Worm (Caenorhabditis elegans) whole organism, young adult: Measurements from ENCODE around the gene Y105C5B.8.
A peak's percentile ranks its signal among the peaks of the same experiment; 100 is the strongest.

ENCODE experiments used
- B0019.2 ChIP-seq: fragments of 200-800 bp; sonication (Bioruptor generic); conservative IDR thresholded peaks from 2 replicates; pipeline ENCODE4 v1.3.6; 2022; ENCODE audit warnings: missing genetic modification reagents, missing genetic modification characterization, missing compliant biosample characterization
- D2030.7 ChIP-seq: fragments of 200-800 bp; sonication (Bioruptor generic); IDR thresholded peaks from 2 replicates; pipeline ENCODE4 v1.3.6; 2022; ENCODE audit warnings: missing genetic modification reagents, missing genetic modification characterization, missing compliant biosample characterization
- F37B4.10 ChIP-seq: fragments of 200-800 bp; sonication (Bioruptor generic); IDR thresholded peaks from 2 replicates; pipeline ENCODE4 v1.3.6; 2022; ENCODE audit warnings: missing genetic modification characterization, missing compliant biosample characterization
- Y53F4B.3 ChIP-seq: fragments of 200-800 bp; sonication (Bioruptor generic); IDR thresholded peaks from 2 replicates; pipeline ENCODE4 v1.3.6; 2022; ENCODE audit warnings: missing genetic modification reagents, missing genetic modification characterization, missing compliant biosample characterization
- Y67H2A.10 ChIP-seq: fragments of 200-800 bp; sonication (Bioruptor generic); conservative IDR thresholded peaks from 2 replicates; pipeline ENCODE4 v1.3.6; 2022; ENCODE audit warnings: missing genetic modification reagents, missing genetic modification characterization, missing compliant biosample characterization
- aptf-2 ChIP-seq: fragments of 200-800 bp; sonication (Bioruptor generic); conservative IDR thresholded peaks from 2 replicates; pipeline ENCODE4 v1.3.6; 2022; ENCODE audit warnings: missing genetic modification reagents, missing genetic modification characterization, missing compliant biosample characterization
- aptf-3 ChIP-seq: fragments of 200-800 bp; sonication (Bioruptor generic); IDR thresholded peaks from 2 replicates; pipeline ENCODE4 v1.3.6; 2022; ENCODE audit warnings: missing genetic modification characterization, missing compliant biosample characterization
- atf-7 ChIP-seq: sonication (generic microtip); optimal IDR thresholded peaks from 2 replicates; lab custom pipeline; 2017; ENCODE audit warnings: mild to moderate bottlenecking, missing genetic modification characterization, missing compliant biosample characterization
- attf-6 ChIP-seq: fragments of 200-800 bp; sonication (Bioruptor generic); IDR thresholded peaks from 2 replicates; pipeline ENCODE4 v1.3.6; 2022; ENCODE audit warnings: missing genetic modification reagents, missing genetic modification characterization, missing compliant biosample characterization
- bed-1 ChIP-seq: fragments of 200-800 bp; sonication (Bioruptor generic); IDR thresholded peaks from 2 replicates; pipeline ENCODE4 v1.3.6; 2022; ENCODE audit warnings: missing genetic modification reagents, missing genetic modification characterization, missing compliant biosample characterization
- bed-2 ChIP-seq: fragments of 200-800 bp; sonication (Bioruptor generic); IDR thresholded peaks from 2 replicates; pipeline ENCODE4 v1.3.6; 2022; ENCODE audit warnings: missing genetic modification reagents, missing genetic modification characterization, missing compliant biosample characterization
- cebp-1 ChIP-seq, 2 experiments: fragments of 200-800 bp in 1 of 2; sonication (Bioruptor generic) in 1 of 2; sonication (generic microtip) in 1 of 2; IDR thresholded peaks in 1 of 2; optimal IDR thresholded peaks in 1 of 2; 2 replicates each; pipeline versions ENCODE4 v1.3.6 to Lab custom; 2017 to 2022; ENCODE audit warnings: missing compliant biosample characterization in 2 of 2, missing genetic modification characterization in 2 of 2, mild to moderate bottlenecking in 1 of 2, missing genetic modification reagents in 1 of 2, moderate library complexity in 1 of 2
- cebp-2 ChIP-seq: fragments of 200-800 bp; sonication (Bioruptor generic); IDR thresholded peaks from 2 replicates; pipeline ENCODE4 v1.3.6; 2022; ENCODE audit warnings: missing genetic modification characterization, missing compliant biosample characterization
- ceh-100 ChIP-seq: fragments of 200-800 bp; sonication (Bioruptor generic); IDR thresholded peaks from 2 replicates; pipeline ENCODE4 v1.3.6; 2022; ENCODE audit warnings: missing genetic modification reagents, missing genetic modification characterization, missing compliant biosample characterization
- ceh-40 ChIP-seq: fragments of 200-800 bp; sonication (Bioruptor generic); IDR thresholded peaks from 2 replicates; pipeline ENCODE4 v1.3.6; 2022; ENCODE audit warnings: missing genetic modification characterization, missing compliant biosample characterization
- ceh-58 ChIP-seq: fragments of 200-800 bp; sonication (Bioruptor generic); IDR thresholded peaks from 2 replicates; pipeline ENCODE4 v1.3.6; 2022; ENCODE audit warnings: missing genetic modification characterization, missing compliant biosample characterization
- ceh-91 ChIP-seq: fragments of 200-800 bp; sonication (Bioruptor generic); IDR thresholded peaks from 2 replicates; pipeline ENCODE4 v1.3.6; 2022; ENCODE audit warnings: missing genetic modification reagents, missing genetic modification characterization, missing compliant biosample characterization
- dox-1 ChIP-seq: fragments of 200-800 bp; sonication (Bioruptor generic); IDR thresholded peaks from 2 replicates; pipeline ENCODE4 v1.3.6; 2022; ENCODE audit warnings: missing genetic modification reagents, missing genetic modification characterization, missing compliant biosample characterization
- egl-18 ChIP-seq: fragments of 200-800 bp; sonication (Bioruptor generic); IDR thresholded peaks from 2 replicates; pipeline ENCODE4 v1.3.6; 2022; ENCODE audit warnings: missing genetic modification reagents, missing genetic modification characterization, missing compliant biosample characterization
- egl-44 ChIP-seq: fragments of 200-800 bp; sonication (Bioruptor generic); IDR thresholded peaks from 2 replicates; pipeline ENCODE4 v1.3.6; 2022; ENCODE audit warnings: missing genetic modification reagents, missing genetic modification characterization, missing compliant biosample characterization
- ekl-4 ChIP-seq: fragments of 200-800 bp; sonication (Bioruptor generic); IDR thresholded peaks from 2 replicates; pipeline ENCODE4 v1.3.6; 2022; ENCODE audit warnings: missing genetic modification reagents, missing genetic modification characterization, missing compliant biosample characterization
- hlh-26 ChIP-seq: fragments of 200-800 bp; sonication (Bioruptor generic); conservative IDR thresholded peaks from 2 replicates; pipeline ENCODE4 v1.3.6; 2022; ENCODE audit warnings: missing genetic modification reagents, missing genetic modification characterization, missing compliant biosample characterization
- hmg-20 ChIP-seq: fragments of 200-800 bp; sonication (Bioruptor generic); IDR thresholded peaks from 2 replicates; pipeline ENCODE4 v1.3.6; 2022; ENCODE audit warnings: missing genetic modification reagents, missing genetic modification characterization, missing compliant biosample characterization
- hsf-1 ChIP-seq: fragments of 200-800 bp; sonication (Bioruptor generic); IDR thresholded peaks from 2 replicates; pipeline ENCODE4 v1.3.6; 2022; ENCODE audit warnings: missing genetic modification reagents, missing genetic modification characterization, missing compliant biosample characterization
- lag-1 ChIP-seq: fragments of 200-800 bp; sonication (Bioruptor generic); IDR thresholded peaks from 2 replicates; pipeline ENCODE4 v1.3.6; 2022; ENCODE audit warnings: missing genetic modification reagents, missing genetic modification characterization, missing compliant biosample characterization
- let-526 ChIP-seq: fragments of 200-800 bp; sonication (Bioruptor generic); IDR thresholded peaks from 2 replicates; pipeline ENCODE4 v1.3.6; 2022; ENCODE audit warnings: missing genetic modification reagents, missing genetic modification characterization, missing compliant biosample characterization
- let-607 ChIP-seq, 2 experiments: fragments of 200-800 bp in 1 of 2; sonication (Bioruptor generic) in 1 of 2; sonication (generic microtip) in 1 of 2; optimal IDR thresholded peaks; 2 replicates each; lab custom pipeline; 2016 to 2018; ENCODE audit warnings: mild to moderate bottlenecking in 2 of 2, missing compliant biosample characterization in 2 of 2, missing genetic modification characterization in 2 of 2, moderate library complexity in 2 of 2, missing genotype in 1 of 2
- lin-40 ChIP-seq: sonication (generic microtip); optimal IDR thresholded peaks from 2 replicates; lab custom pipeline; 2016; ENCODE audit warnings: missing genetic modification characterization, mild to moderate bottlenecking, missing compliant biosample characterization, missing genotype, missing genetic modification reagents
- madf-3 ChIP-seq: fragments of 200-800 bp; sonication (Bioruptor generic); IDR thresholded peaks from 2 replicates; pipeline ENCODE4 v1.3.6; 2022; ENCODE audit warnings: missing genetic modification reagents, missing genetic modification characterization, missing compliant biosample characterization
- madf-6 ChIP-seq: fragments of 200-800 bp; sonication (Bioruptor generic); IDR thresholded peaks from 2 replicates; pipeline ENCODE4 v1.3.6; 2022; ENCODE audit warnings: missing genetic modification reagents, missing genetic modification characterization, missing compliant biosample characterization
- pbrm-1 ChIP-seq: fragments of 200-800 bp; sonication (Bioruptor generic); IDR thresholded peaks from 2 replicates; pipeline ENCODE4 v1.3.6; 2022; ENCODE audit warnings: missing genetic modification reagents, missing genetic modification characterization, missing compliant biosample characterization
- pha-4 ChIP-seq: fragments of 150-350 bp; sonication (generic microtip); optimal IDR thresholded peaks from 2 replicates; lab custom pipeline; 2014; ENCODE audit warnings: missing biosample characterization, missing genetic modification reagents, missing genetic modification characterization
- repo-1 ChIP-seq: sonication (generic microtip); optimal IDR thresholded peaks from 2 replicates; lab custom pipeline; 2017; ENCODE audit warnings: mild to moderate bottlenecking, missing genetic modification characterization, missing compliant biosample characterization
- sea-2 ChIP-seq: fragments of 200-800 bp; sonication (Bioruptor generic); IDR thresholded peaks from 2 replicates; pipeline ENCODE4 v1.3.6; 2022; ENCODE audit warnings: missing genetic modification characterization, missing compliant biosample characterization
- snpc-4 ChIP-seq, 5 experiments: fragments of 150-350 bp in 1 of 5; sonication (generic microtip) in 4 of 5; optimal IDR thresholded peaks; 2 replicates each; lab custom pipeline; 2014 to 2018; ENCODE audit warnings: missing genetic modification characterization in 5 of 5, missing biosample characterization in 3 of 5, antibody characterized with exemption in 2 of 5, mild to moderate bottlenecking in 2 of 5, missing compliant biosample characterization in 2 of 5, missing genotype in 2 of 5, moderate library complexity in 2 of 5, missing genetic modification reagents in 1 of 5
- sptf-2 ChIP-seq: fragments of 200-800 bp; sonication (Bioruptor generic); optimal IDR thresholded peaks from 2 replicates; lab custom pipeline; 2018; ENCODE audit warnings: mild to moderate bottlenecking, missing genetic modification characterization, missing compliant biosample characterization
- tbx-9 ChIP-seq: sonication (generic microtip); optimal IDR thresholded peaks from 2 replicates; lab custom pipeline; 2016; ENCODE audit warnings: borderline replicate concordance, missing genetic modification characterization, inconsistent platforms, missing compliant biosample characterization
- zfh-2 ChIP-seq: fragments of 200-800 bp; sonication (Bioruptor generic); conservative IDR thresholded peaks from 2 replicates; pipeline ENCODE4 v1.3.6; 2022; ENCODE audit warnings: missing genetic modification reagents, missing genetic modification characterization, missing compliant biosample characterization
- zim-3 ChIP-seq: sonication (generic microtip); optimal IDR thresholded peaks from 2 replicates; lab custom pipeline; 2017; ENCODE audit warnings: mild to moderate bottlenecking, missing genetic modification characterization, moderate library complexity, missing compliant biosample characterization
- ztf-6 ChIP-seq: fragments of 200-800 bp; sonication (Bioruptor generic); IDR thresholded peaks from 2 replicates; pipeline ENCODE4 v1.3.6; 2022; ENCODE audit warnings: missing genetic modification reagents, missing genetic modification characterization, missing compliant biosample characterization

Y105C5B.8 gene

ce11 chrIV:15895861-15896260, 30.8 kb downstream of the Y105C5B.8 start (continued):
- TF ChIP-seq let-526 (GFP tag; lab: Robert Waterston, UW): peak; percentile 98
- peak; percentile 93 for TF ChIP-seq ceh-100 (GFP tag; lab: Robert Waterston, UW)
- peak; percentile 99 for TF ChIP-seq B0019.2 (GFP tag; lab: Robert Waterston, UW)
- TF ChIP-seq madf-3 (GFP tag; lab: Robert Waterston, UW): peak; percentile 96
- peak; percentile 100 for TF ChIP-seq D2030.7 (GFP tag; lab: Robert Waterston, UW)
- peak; percentile 97 for TF ChIP-seq bed-1
- peak; percentile 98 for TF ChIP-seq Y53F4B.3 (GFP tag; lab: Robert Waterston, UW)
- peak; percentile 97 for TF ChIP-seq pbrm-1 (GFP tag; lab: Robert Waterston, UW)
- TF ChIP-seq egl-44 (GFP tag; lab: Robert Waterston, UW): peak; percentile 95; the same call in 1 of the 2 replicates
- TF ChIP-seq ceh-58 (GFP tag; lab: Robert Waterston, UW): peak; percentile 100; the same call in 1 of the 2 replicates
- TF ChIP-seq Y67H2A.10 (GFP tag; lab: Robert Waterston, UW): peak; percentile 99
- peak; percentile 97 for TF ChIP-seq ztf-6 (GFP tag; lab: Robert Waterston, UW)
- peak; percentile 98 for TF ChIP-seq ekl-4
- 0 out of 2 replicates have a peak, but pooled peaks have one; percentile 47 for TF ChIP-seq aptf-2 (GFP tag; lab: Robert Waterston, UW)
- peak; percentile 97; the same call in 1 of the 2 replicates for TF ChIP-seq cebp-2 (GFP tag; lab: Robert Waterston, UW)
- TF ChIP-seq ceh-40 (GFP tag; lab: Robert Waterston, UW): peak; percentile 98
- peak; percentile 98; the same call in 1 of the 2 replicates for TF ChIP-seq egl-18 (GFP tag; lab: Robert Waterston, UW)
- TF ChIP-seq F37B4.10 (GFP tag; lab: Robert Waterston, UW): 0 out of 2 replicates have a peak, but pooled peaks have one; percentile 90
- TF ChIP-seq hsf-1: peak; percentile 100
- peak; percentile 71 for TF ChIP-seq ceh-91 (GFP tag; lab: Robert Waterston, UW)
- peak; percentile 83; the same call in 1 of the 2 replicates for TF ChIP-seq hmg-20 (GFP tag; lab: Robert Waterston, UW)
- peak; percentile 93 for TF ChIP-seq madf-6
- TF ChIP-seq, all 124 proteins: peak for 40; not testable (repeated sequence) for 84

DNA sequence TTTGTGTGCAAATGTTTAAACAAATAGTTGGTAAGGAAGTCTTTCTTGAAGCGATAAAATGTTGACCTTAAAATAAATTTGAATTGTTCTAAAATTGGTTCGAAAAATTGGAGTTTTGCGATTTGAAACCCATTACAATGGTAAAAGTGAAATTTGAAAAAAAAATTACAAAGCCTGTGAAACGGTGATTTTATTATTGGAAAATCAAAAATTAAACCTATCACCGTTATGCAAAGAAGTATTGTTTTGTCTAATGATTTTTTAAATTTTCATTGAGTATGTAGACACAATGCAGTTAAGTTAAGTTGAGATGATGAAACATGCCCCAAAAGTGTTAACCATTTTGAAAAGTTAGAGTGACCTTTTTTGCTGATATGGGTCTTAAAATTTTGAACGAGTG, 31.8 kb downstream of the Y105C5B.8 start:
- TF ChIP-seq attf-6 (GFP tag; lab: Robert Waterston, UW) (peak; percentile 62; the same call in 1 of the 2 replicates), zfh-2 (GFP tag; lab: Robert Waterston, UW) (no peak), atf-7 (tag; lab: Kevin White, UChicago) (no peak), snpc-4 (GFP tag; optimal IDR thresholded peaks at IDR 0.05; lab: Kevin White, UChicago) (no peak), snpc-4 (tag; optimal IDR thresholded peaks at IDR 0.05; lab: Kevin White, UChicago) (peak in 1 of 4 experiments; percentile 7)

DNA sequence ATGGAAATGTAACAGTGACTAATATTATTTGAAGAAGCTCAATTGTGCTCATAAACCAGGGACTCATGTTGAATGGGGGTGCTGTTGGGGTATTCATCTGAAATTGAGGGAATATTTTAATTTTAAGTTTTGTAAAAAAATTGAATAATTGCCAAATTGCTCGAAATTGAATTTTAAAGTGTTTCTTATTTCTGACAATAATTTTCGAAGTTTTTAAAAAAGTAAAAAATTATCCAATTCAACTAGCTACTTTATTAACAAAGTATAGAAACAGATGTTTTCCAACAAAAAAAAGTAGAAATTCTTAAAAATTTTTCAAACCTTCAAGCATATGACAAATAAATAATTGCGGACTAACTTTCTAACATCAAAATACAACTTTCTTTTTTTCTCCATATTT, 32.5 kb downstream of the Y105C5B.8 start, which contains the start of gene srv-14:
Gene srv-14 (minus strand): TSS at position 101 of the 400 bp plus-strand sequence.
- TF ChIP-seq pha-4 (no peak), let-607 (tag; optimal IDR thresholded peaks at IDR 0.05; lab: Kevin White, UChicago) (no peak), Y67H2A.10 (GFP tag; lab: Robert Waterston, UW) (no peak), repo-1 (tag; lab: Kevin White, UChicago) (no peak), ekl-4 (no peak), tbx-9 (tag; lab: Kevin White, UChicago) (no peak), dox-1 (no peak), aptf-3 (GFP tag; lab: Robert Waterston, UW) (no peak), hmg-20 (GFP tag; lab: Robert Waterston, UW) (no peak), zim-3 (no peak), bed-2 (GFP tag; lab: Robert Waterston, UW) (no peak), lin-40 (tag; lab: Kevin White, UChicago) (no peak), hlh-26 (GFP tag; lab: Robert Waterston, UW) (no peak), let-526 (GFP tag; lab: Robert Waterston, UW) (no peak), lag-1 (no peak), sptf-2 (GFP tag; lab: Kevin White, UChicago) (no peak), cebp-1 (GFP tag; IDR thresholded peaks at IDR 0.05; lab: Robert Waterston, UW) (no peak), cebp-1 (tag; optimal IDR thresholded peaks at IDR 0.05; lab: Kevin White, UChicago) (no peak), pbrm-1 (GFP tag; lab: Robert Waterston, UW) (no peak), sea-2 (GFP tag; lab: Robert Waterston, UW) (no peak), bed-1 (no peak)
